Fruit fly (Drosophila melanogaster) whole organism, pupa: Measurements from ENCODE around the gene CG9541.
A peak's percentile ranks its signal among the peaks of the same experiment; 100 is the strongest.

Experiments
- CG10348 ChIP-seq: fragments of 200-800 bp; sonication (Bioruptor generic); IDR thresholded peaks from 2 replicates; pipeline ENCODE4 v1.3.6; 2022; ENCODE audit warnings: missing biosample characterization, missing genetic modification characterization
- CG12605 ChIP-seq: fragments of 200-800 bp; sonication (Bioruptor generic); IDR thresholded peaks from 2 replicates; pipeline ENCODE4 v1.3.6; 2022; ENCODE audit warnings: missing biosample characterization, missing genetic modification characterization
- CG13204 ChIP-seq: fragments of 200-800 bp; sonication (Bioruptor generic); optimal IDR thresholded peaks from 2 replicates; lab custom pipeline; 2018; ENCODE audit warnings: missing biosample characterization, mild to moderate bottlenecking, missing genetic modification characterization, moderate library complexity
- CG14655 ChIP-seq: fragments of 200-800 bp; sonication (Bioruptor generic); optimal IDR thresholded peaks from 3 replicates; lab custom pipeline; 2017; ENCODE audit warnings: mild to moderate bottlenecking, missing biosample characterization, missing genetic modification reagents, missing genetic modification characterization
- CG15710 ChIP-seq: fragments of 200-800 bp; sonication (Bioruptor generic); optimal IDR thresholded peaks from 2 replicates; lab custom pipeline; 2018; ENCODE audit warnings: missing biosample characterization, mild to moderate bottlenecking, missing genetic modification characterization, moderate library complexity
- CG17806 ChIP-seq: fragments of 200-800 bp; sonication (Bioruptor generic); optimal IDR thresholded peaks from 2 replicates; lab custom pipeline; 2018; ENCODE audit warnings: missing biosample characterization, mild to moderate bottlenecking, missing genetic modification characterization, moderate library complexity
- CG32121 ChIP-seq: fragments of 200-800 bp; sonication (Bioruptor generic); IDR thresholded peaks from 2 replicates; pipeline ENCODE4 v1.3.6; 2022; ENCODE audit warnings: missing biosample characterization, missing genetic modification characterization
- CG34367 ChIP-seq: fragments of 200-800 bp; sonication (Bioruptor generic); optimal IDR thresholded peaks from 2 replicates; lab custom pipeline; 2018; ENCODE audit warnings: missing biosample characterization, mild to moderate bottlenecking, missing genetic modification characterization
- CG4496 ChIP-seq: fragments of 200-800 bp; sonication (Bioruptor generic); IDR thresholded peaks from 3 replicates; pipeline ENCODE4 v1.3.6; 2022; ENCODE audit warnings: missing biosample characterization, missing genetic modification characterization
- CG8159 ChIP-seq: fragments of 200-800 bp; sonication (Bioruptor generic); optimal IDR thresholded peaks from 3 replicates; lab custom pipeline; 2018; ENCODE audit warnings: missing biosample characterization, mild to moderate bottlenecking, missing genetic modification characterization, moderate library complexity
- CG8301 ChIP-seq: fragments of 200-800 bp; sonication (Bioruptor generic); optimal IDR thresholded peaks from 2 replicates; lab custom pipeline; 2018; ENCODE audit warnings: missing biosample characterization, mild to moderate bottlenecking, missing genetic modification characterization
- CG9948 ChIP-seq: fragments of 200-800 bp; sonication (Bioruptor generic); optimal IDR thresholded peaks from 2 replicates; lab custom pipeline; 2018; ENCODE audit warnings: missing biosample characterization, mild to moderate bottlenecking, missing genetic modification characterization, moderate library complexity
- D1 ChIP-seq: fragments of 200-800 bp; sonication (Bioruptor generic); optimal IDR thresholded peaks from 2 replicates; lab custom pipeline; 2018; ENCODE audit warnings: missing biosample characterization, mild to moderate bottlenecking, missing genetic modification characterization, moderate library complexity
- EcR ChIP-seq: fragments of 200-800 bp; sonication (Bioruptor generic); optimal IDR thresholded peaks from 3 replicates; lab custom pipeline; 2019; ENCODE audit warnings: missing biosample characterization, missing genetic modification characterization, mild to moderate bottlenecking, moderate library complexity, missing genetic modification reagents
- Ets98B ChIP-seq: fragments of 200-800 bp; sonication (Bioruptor generic); IDR thresholded peaks from 2 replicates; pipeline ENCODE4 v1.3.6; 2022; ENCODE audit warnings: missing biosample characterization, missing genetic modification characterization
- Pif1A ChIP-seq: fragments of 200-800 bp; sonication (Bioruptor generic); optimal IDR thresholded peaks from 3 replicates; lab custom pipeline; 2016; ENCODE audit warnings: missing biosample characterization, missing genetic modification characterization
- Pif1B ChIP-seq: fragments of 200-800 bp; sonication (Bioruptor generic); optimal IDR thresholded peaks from 3 replicates; lab custom pipeline; 2016; ENCODE audit warnings: missing biosample characterization, missing genetic modification characterization
- Snoo ChIP-seq: fragments of 200-800 bp; sonication (Bioruptor generic); optimal IDR thresholded peaks from 3 replicates; lab custom pipeline; 2017; ENCODE audit warnings: missing biosample characterization, mild to moderate bottlenecking, missing genetic modification characterization, inconsistent platforms
- fd96Ca ChIP-seq: fragments of 200-800 bp; sonication (Bioruptor generic); IDR thresholded peaks from 3 replicates; pipeline ENCODE4 v1.3.6; 2022; ENCODE audit warnings: missing biosample characterization, missing genetic modification characterization
- gl ChIP-seq: fragments of 200-800 bp; sonication (Bioruptor generic); optimal IDR thresholded peaks from 2 replicates; lab custom pipeline; 2018; ENCODE audit warnings: missing biosample characterization, mild to moderate bottlenecking, missing genetic modification characterization
- rn ChIP-seq: fragments of 200-800 bp; sonication (Bioruptor generic); IDR thresholded peaks from 2 replicates; pipeline ENCODE4 v1.3.6; 2022; ENCODE audit warnings: missing biosample characterization, missing genetic modification characterization

CG9541 gene

dm6 chr2L:8943110-8943509, 32.1 kb downstream of the CG9541 start, which contains the start of gene CG9515:
TSS of gene CG9515 (minus strand) at chr2L:8943257.
- no peak for TF ChIP-seq CG14655 (GFP tag; lab: Kevin White, UChicago)
- no peak for TF ChIP-seq CG15710
- no peak for TF ChIP-seq Pif1B (GFP tag; lab: Kevin White, UChicago)
- TF ChIP-seq CG8301 (tag; lab: Kevin White, UChicago): no peak
- TF ChIP-seq Snoo (tag; lab: Kevin White, UChicago): no peak
- TF ChIP-seq gl (tag; lab: Kevin White, UChicago): no peak
- TF ChIP-seq Ets98B (GFP tag; lab: Robert Waterston, UW): no peak
- no peak for TF ChIP-seq EcR
- TF ChIP-seq, all 21 proteins: peak for 0

DNA sequence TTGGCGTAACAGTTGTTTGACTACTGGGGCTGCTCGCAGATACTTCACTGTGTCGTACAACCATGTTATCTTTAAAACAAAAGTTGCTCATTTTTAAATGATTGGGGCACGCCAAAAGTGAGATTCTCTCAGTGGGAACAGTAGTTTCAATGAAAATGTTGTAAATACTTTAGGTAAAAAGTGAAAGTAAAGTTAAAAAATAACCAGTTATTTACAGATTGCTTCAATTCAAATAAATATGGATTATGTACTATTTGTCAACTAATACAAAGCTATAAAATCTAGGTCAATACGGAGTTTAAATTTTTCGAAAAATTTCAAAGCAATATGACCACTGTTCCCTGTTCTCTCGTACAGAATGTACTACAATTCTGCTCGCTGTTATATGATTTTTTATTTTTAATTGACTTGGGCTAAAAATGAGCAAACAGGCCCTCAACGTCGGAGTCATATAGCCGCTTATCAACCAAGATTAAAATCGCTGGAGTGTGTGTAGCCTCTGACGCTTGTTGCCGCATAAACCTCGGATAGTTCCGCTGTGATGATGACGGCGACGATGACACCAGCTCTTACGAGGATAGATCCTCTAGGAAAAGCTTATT, 33.4 kb downstream of the CG9541 start, which contains the start of gene Argl:
TSS of gene Argl (minus strand) at position 370 of the 602 bp plus-strand sequence.
- TF ChIP-seq Pif1B (GFP tag; lab: Kevin White, UChicago) (peak; percentile 11), CG8159 (tag; lab: Kevin White, UChicago) (peak; percentile 20), EcR (no peak), CG34367 (no peak), CG32121 (no peak)

dm6 chr2L:8940680-8941079, 34.5 kb downstream of the CG9541 start:
- TF ChIP-seq CG9948 (tag; lab: Kevin White, UChicago): no peak
- no peak for TF ChIP-seq CG13204
- no peak for TF ChIP-seq CG15710
- no peak for TF ChIP-seq CG4496 (GFP tag; lab: Robert Waterston, UW)
- no peak for TF ChIP-seq CG8301 (tag; lab: Kevin White, UChicago)
- TF ChIP-seq Snoo (tag; lab: Kevin White, UChicago): no peak
- no peak for TF ChIP-seq Pif1B (GFP tag; lab: Kevin White, UChicago)
- no peak for TF ChIP-seq CG17806 (tag; lab: Kevin White, UChicago)
- TF ChIP-seq EcR: no peak
- no peak for TF ChIP-seq CG8159 (tag; lab: Kevin White, UChicago)
- no peak for TF ChIP-seq Ets98B (GFP tag; lab: Robert Waterston, UW)
- no peak for TF ChIP-seq CG10348 (GFP tag; lab: Robert Waterston, UW)
- TF ChIP-seq CG12605 (GFP tag; lab: Robert Waterston, UW): no peak
- TF ChIP-seq CG32121: no peak
- no peak for TF ChIP-seq rn
- no peak for TF ChIP-seq D1 (tag; lab: Kevin White, UChicago)
- no peak for TF ChIP-seq CG14655 (GFP tag; lab: Kevin White, UChicago)
- TF ChIP-seq CG34367: no peak
- no peak for TF ChIP-seq fd96Ca (GFP tag; lab: Robert Waterston, UW)
- no peak for TF ChIP-seq Pif1A

DNA sequence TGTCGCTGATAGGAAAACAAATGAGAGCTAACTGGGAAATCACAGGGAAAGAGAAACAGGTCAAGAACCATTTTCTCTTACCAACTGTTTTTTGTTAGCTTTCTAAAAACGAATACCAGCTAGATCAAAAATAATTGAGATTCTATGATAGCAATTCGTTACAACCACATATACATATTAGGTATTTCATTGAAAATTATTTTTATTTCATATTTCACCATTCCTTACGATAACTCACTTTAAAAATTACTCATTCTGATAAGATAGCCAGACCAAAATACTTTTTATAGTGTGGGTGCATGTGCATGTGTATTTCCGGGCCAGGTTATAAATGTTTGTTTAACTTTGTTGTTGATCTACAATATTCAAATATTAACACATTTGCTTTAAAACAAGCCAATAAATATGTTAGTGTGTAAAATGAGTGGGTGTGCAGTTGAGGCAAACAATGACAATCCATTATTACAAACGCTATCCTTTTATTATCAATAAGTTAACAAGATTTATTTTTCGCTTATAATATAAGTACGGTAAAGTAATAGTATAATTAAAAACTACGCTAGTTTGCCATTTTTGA, 37.3 kb downstream of the CG9541 start:
- TF ChIP-seq Pif1A (no peak), CG13204 (no peak), CG12605 (GFP tag; lab: Robert Waterston, UW) (no peak), Snoo (tag; lab: Kevin White, UChicago) (no peak), rn (no peak), CG9948 (tag; lab: Kevin White, UChicago) (no peak), CG15710 (no peak), Ets98B (GFP tag; lab: Robert Waterston, UW) (no peak)

DNA sequence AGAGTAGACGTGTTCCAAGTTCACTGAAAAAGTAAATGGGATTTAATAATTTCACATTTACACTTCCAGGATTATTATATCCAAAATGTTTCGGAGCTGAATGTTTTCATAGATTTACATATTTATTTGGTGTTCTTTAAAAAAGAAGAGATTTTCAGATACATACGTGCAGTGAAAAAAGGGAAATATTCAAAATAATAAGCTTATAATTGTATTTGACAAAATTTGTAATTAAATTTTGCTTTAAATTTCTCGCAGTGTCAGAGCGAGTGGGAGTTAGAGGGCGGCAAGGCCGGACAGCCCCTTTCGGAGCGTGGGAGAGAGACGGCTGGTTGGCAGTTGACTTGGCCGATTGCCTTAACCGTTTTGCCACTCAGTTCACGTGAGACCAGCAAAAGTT, 38.2 kb downstream of the CG9541 start, which contains the start of gene Tsp29Fb:
TSS of gene Tsp29Fb (plus strand) at position 388 of the 400 bp plus-strand sequence.
- TF ChIP-seq CG14655 (GFP tag; lab: Kevin White, UChicago) (no peak), CG4496 (GFP tag; lab: Robert Waterston, UW) (0 out of 3 replicates have a peak, but pooled peaks have one; percentile 31), Pif1B (GFP tag; lab: Kevin White, UChicago) (peak; percentile 18), CG12605 (GFP tag; lab: Robert Waterston, UW) (no peak), CG10348 (GFP tag; lab: Robert Waterston, UW) (no peak), Snoo (tag; lab: Kevin White, UChicago) (peak; percentile 62), CG8159 (tag; lab: Kevin White, UChicago) (peak; percentile 59), fd96Ca (GFP tag; lab: Robert Waterston, UW) (no peak), rn (no peak), CG32121 (no peak), CG9948 (tag; lab: Kevin White, UChicago) (no peak), CG8301 (tag; lab: Kevin White, UChicago) (no peak), CG34367 (no peak), CG13204 (no peak), D1 (tag; lab: Kevin White, UChicago) (no peak), CG17806 (tag; lab: Kevin White, UChicago) (no peak), EcR (no peak), gl (tag; lab: Kevin White, UChicago) (no peak), Ets98B (GFP tag; lab: Robert Waterston, UW) (peak; percentile 36), CG15710 (no peak), Pif1A (peak; percentile 48)

- TF ChIP-seq CG15710: no peak
- TF ChIP-seq CG4496 (GFP tag; lab: Robert Waterston, UW): no peak
Measured at dm6 chr2L:8933710-8934242, 41.5 kb downstream of the CG9541 start, which contains the start of gene Tsp29Fa. TSS of gene Tsp29Fa (plus strand) at chr2L:8933962.
